Fruit fly (Drosophila melanogaster) whole organism, embryonic: ENCODE results near the gene CG10863.

Source experiments
- Atf-2 ChIP-seq: fragments of 200-800 bp; sonication (Bioruptor generic); optimal IDR thresholded peaks from 2 replicates; lab custom pipeline; 2016; ENCODE audit warnings: missing biosample characterization, missing genetic modification characterization
- Bteb2 ChIP-seq: fragments of 200-800 bp; sonication (Bioruptor generic); optimal IDR thresholded peaks from 2 replicates; lab custom pipeline; 2016; ENCODE audit warnings: missing biosample characterization, missing genetic modification characterization
- CG10565 ChIP-seq: fragments of 200-800 bp; sonication (Bioruptor generic); optimal IDR thresholded peaks from 3 replicates; lab custom pipeline; 2016; ENCODE audit warnings: missing biosample characterization, mild to moderate bottlenecking, missing genetic modification characterization
- CG11723 ChIP-seq: fragments of 200-800 bp; sonication (Bioruptor generic); optimal IDR thresholded peaks from 2 replicates; lab custom pipeline; 2017; ENCODE audit warnings: missing biosample characterization, mild to moderate bottlenecking, missing genetic modification characterization
- CG14860 ChIP-seq: fragments of 200-800 bp; sonication (Bioruptor generic); IDR thresholded peaks from 3 replicates; pipeline ENCODE4 v1.3.6; 2022; ENCODE audit warnings: missing biosample characterization, missing genetic modification characterization; ENCODE audit not compliant: partially characterized antibody
- CG15479 ChIP-seq: fragments of 200-800 bp; sonication (Bioruptor generic); optimal IDR thresholded peaks from 3 replicates; lab custom pipeline; 2019; ENCODE audit warnings: missing biosample characterization, mild to moderate bottlenecking, missing genetic modification characterization, moderate library complexity
- CG1647 ChIP-seq: fragments of 200-800 bp; sonication (Bioruptor generic); optimal IDR thresholded peaks from 3 replicates; lab custom pipeline; 2016; ENCODE audit warnings: missing biosample characterization, missing genetic modification characterization
- CG17186 ChIP-seq: fragments of 200-800 bp; sonication (Bioruptor generic); optimal IDR thresholded peaks from 3 replicates; lab custom pipeline; 2017; ENCODE audit warnings: missing biosample characterization, missing genetic modification reagents, missing genetic modification characterization
- CG17829 ChIP-seq: fragments of 200-800 bp; optimal IDR thresholded peaks from 2 replicates; lab custom pipeline; 2019; ENCODE audit warnings: missing biosample characterization, mild to moderate bottlenecking, missing genetic modification characterization, moderate library complexity
- CG1792 ChIP-seq: fragments of 200-800 bp; sonication (Bioruptor generic); optimal IDR thresholded peaks from 2 replicates; lab custom pipeline; 2016; ENCODE audit warnings: missing biosample characterization, missing genetic modification characterization
- CG18599 ChIP-seq: fragments of 200-800 bp; sonication (Bioruptor generic); optimal IDR thresholded peaks from 3 replicates; lab custom pipeline; 2017; ENCODE audit warnings: missing biosample characterization, missing genetic modification characterization, mild to moderate bottlenecking, moderate library complexity, missing genetic modification reagents
- CG18764 ChIP-seq: fragments of 200-800 bp; sonication (Bioruptor generic); optimal IDR thresholded peaks from 3 replicates; lab custom pipeline; 2016; ENCODE audit warnings: missing biosample characterization, missing genetic modification characterization
- CG30431 ChIP-seq: fragments of 200-800 bp; sonication (Bioruptor generic); optimal IDR thresholded peaks from 2 replicates; lab custom pipeline; 2017; ENCODE audit warnings: missing biosample characterization, missing genetic modification characterization
- CG3281 ChIP-seq: fragments of 200-800 bp; sonication (Bioruptor generic); optimal IDR thresholded peaks from 3 replicates; lab custom pipeline; 2017; ENCODE audit warnings: missing biosample characterization, mild to moderate bottlenecking, missing genetic modification characterization
- CG34422 ChIP-seq: fragments of 200-800 bp; sonication (Bioruptor generic); IDR thresholded peaks from 3 replicates; pipeline ENCODE4 v1.3.6; 2022; ENCODE audit warnings: missing biosample characterization, missing genetic modification characterization
- CG3838 ChIP-seq: fragments of 200-800 bp; sonication (Bioruptor generic); optimal IDR thresholded peaks from 3 replicates; lab custom pipeline; 2016; ENCODE audit warnings: missing biosample characterization, missing genetic modification characterization
- CG4282 ChIP-seq: fragments of 200-800 bp; sonication (Bioruptor generic); optimal IDR thresholded peaks from 2 replicates; lab custom pipeline; 2016; ENCODE audit warnings: missing biosample characterization, missing genetic modification characterization
- CG4707 ChIP-seq: fragments of 200-800 bp; sonication (Bioruptor generic); optimal IDR thresholded peaks from 2 replicates; lab custom pipeline; 2018; ENCODE audit warnings: missing biosample characterization, mild to moderate bottlenecking, missing genetic modification characterization, moderate library complexity
- CG4820 ChIP-seq: fragments of 200-800 bp; sonication (Bioruptor generic); optimal IDR thresholded peaks from 3 replicates; lab custom pipeline; 2016; ENCODE audit warnings: missing biosample characterization, missing genetic modification characterization
- CG6272 ChIP-seq: fragments of 200-800 bp; sonication (Bioruptor generic); IDR thresholded peaks from 2 replicates; pipeline ENCODE4 v1.3.6; 2022; ENCODE audit warnings: missing biosample characterization, missing genetic modification characterization
- CG7987 ChIP-seq: fragments of 200-800 bp; sonication (Bioruptor generic); optimal IDR thresholded peaks from 2 replicates; lab custom pipeline; 2018; ENCODE audit warnings: missing biosample characterization, mild to moderate bottlenecking, missing genetic modification characterization, moderate library complexity
- CG9437 ChIP-seq: fragments of 200-800 bp; sonication (Bioruptor generic); optimal IDR thresholded peaks from 2 replicates; lab custom pipeline; 2018; ENCODE audit warnings: missing biosample characterization, mild to moderate bottlenecking, missing genetic modification characterization
- CG9797 ChIP-seq: fragments of 200-800 bp; sonication (Bioruptor generic); optimal IDR thresholded peaks from 3 replicates; lab custom pipeline; 2018; ENCODE audit warnings: missing biosample characterization, mild to moderate bottlenecking, missing genetic modification characterization
- CHES-1-like ChIP-seq: fragments of 200-800 bp; sonication (Bioruptor generic); optimal IDR thresholded peaks from 2 replicates; lab custom pipeline; 2016; ENCODE audit warnings: missing biosample characterization, missing genetic modification characterization
- D19A ChIP-seq: fragments of 200-800 bp; optimal IDR thresholded peaks from 3 replicates; lab custom pipeline; 2019; ENCODE audit warnings: missing biosample characterization, mild to moderate bottlenecking, missing genetic modification characterization, moderate library complexity
- GATAe ChIP-seq: fragments of 200-800 bp; sonication (Bioruptor generic); conservative IDR thresholded peaks from 2 replicates; pipeline ENCODE4 v1.3.6; 2022; ENCODE audit warnings: missing biosample characterization, missing genetic modification characterization
- HLH4C ChIP-seq: fragments of 200-800 bp; sonication (Bioruptor generic); IDR thresholded peaks from 3 replicates; pipeline ENCODE4 v1.3.6; 2022; ENCODE audit warnings: missing biosample characterization, missing genetic modification characterization; ENCODE audit not compliant: partially characterized antibody
- Hmr ChIP-seq: fragments of 200-800 bp; sonication (Bioruptor generic); optimal IDR thresholded peaks from 3 replicates; lab custom pipeline; 2017; ENCODE audit warnings: mild to moderate bottlenecking, missing biosample characterization, missing genetic modification reagents, missing genetic modification characterization
- Myb ChIP-seq: fragments of 200-800 bp; sonication (Bioruptor generic); optimal IDR thresholded peaks from 2 replicates; lab custom pipeline; 2016; ENCODE audit warnings: missing biosample characterization, missing genetic modification characterization
- NC2α ChIP-seq: fragments of 200-800 bp; sonication (Bioruptor generic); optimal IDR thresholded peaks from 2 replicates; lab custom pipeline; 2016; ENCODE audit warnings: missing biosample characterization, missing genetic modification characterization
- Oaz ChIP-seq: fragments of 200-800 bp; sonication (Bioruptor generic); IDR thresholded peaks from 2 replicates; pipeline ENCODE4 v1.3.6; 2022; ENCODE audit warnings: missing biosample characterization, missing genetic modification characterization
- Opbp ChIP-seq: fragments of 200-800 bp; sonication (Bioruptor generic); IDR thresholded peaks from 3 replicates; pipeline ENCODE4 v1.3.6; 2022; ENCODE audit warnings: missing biosample characterization, missing genetic modification characterization; ENCODE audit not compliant: partially characterized antibody
- Rfx ChIP-seq: fragments of 200-800 bp; sonication (Bioruptor generic); IDR thresholded peaks from 2 replicates; pipeline ENCODE4 v1.3.6; 2022; ENCODE audit warnings: missing biosample characterization, missing genetic modification characterization
- Trl ChIP-seq, 3 experiments: fragments of >200 bp in 2 of 3; fragments of 200-800 bp in 1 of 3; sonication (Bioruptor generic) in 1 of 3; optimal IDR thresholded peaks; 2 replicates in 1 of 3; 3 replicates in 2 of 3; lab custom pipeline; 2016 to 2017; ENCODE audit warnings: missing biosample characterization in 1 of 3, missing genetic modification characterization in 1 of 3
- aop ChIP-seq: fragments of 200-800 bp; sonication (Bioruptor generic); IDR thresholded peaks from 2 replicates; pipeline ENCODE4 v1.3.6; 2022; ENCODE audit warnings: missing biosample characterization, missing genetic modification characterization
- ap ChIP-seq: fragments of 200-800 bp; sonication (Bioruptor generic); IDR thresholded peaks from 2 replicates; pipeline ENCODE4 v1.3.6; 2022; ENCODE audit warnings: missing biosample characterization, missing genetic modification characterization
- dan ChIP-seq: fragments of 200-800 bp; sonication (Bioruptor generic); IDR thresholded peaks from 2 replicates; pipeline ENCODE4 v1.3.6; 2022; ENCODE audit warnings: missing biosample characterization, missing genetic modification characterization
- danr ChIP-seq: fragments of 200-800 bp; sonication (Bioruptor generic); IDR thresholded peaks from 2 replicates; pipeline ENCODE4 v1.3.6; 2022; ENCODE audit warnings: missing biosample characterization, missing genetic modification characterization
- dysf ChIP-seq: fragments of 200-800 bp; sonication (Bioruptor generic); IDR thresholded peaks from 3 replicates; pipeline ENCODE4 v1.3.6; 2022; ENCODE audit warnings: missing biosample characterization, missing genetic modification characterization
- ems ChIP-seq: fragments of 200-800 bp; sonication (Bioruptor generic); optimal IDR thresholded peaks from 3 replicates; lab custom pipeline; 2016; ENCODE audit warnings: missing biosample characterization, missing genetic modification characterization
- fru ChIP-seq: fragments of >200 bp; optimal IDR thresholded peaks from 2 replicates; lab custom pipeline; 2017
- grn ChIP-seq: fragments of 200-800 bp; sonication (Bioruptor generic); optimal IDR thresholded peaks from 3 replicates; lab custom pipeline; 2017; ENCODE audit warnings: missing biosample characterization, missing genetic modification characterization
- h ChIP-seq: fragments of >200 bp; optimal IDR thresholded peaks from 2 replicates; lab custom pipeline; 2017
- hb ChIP-seq: fragments of 200-800 bp; sonication (Bioruptor generic); IDR thresholded peaks from 3 replicates; pipeline ENCODE4 v1.3.6; 2022; ENCODE audit warnings: missing biosample characterization, missing genetic modification characterization; ENCODE audit not compliant: partially characterized antibody
- klu ChIP-seq: fragments of 200-800 bp; sonication (Bioruptor generic); IDR thresholded peaks from 2 replicates; pipeline ENCODE4 v1.3.6; 2022; ENCODE audit warnings: missing biosample characterization, missing genetic modification characterization
- maf-S ChIP-seq: fragments of 200-800 bp; sonication (Bioruptor generic); optimal IDR thresholded peaks from 2 replicates; lab custom pipeline; 2016; ENCODE audit warnings: missing biosample characterization, missing genetic modification characterization
- nerfin-2 ChIP-seq: fragments of 200-800 bp; sonication (Bioruptor generic); IDR thresholded peaks from 2 replicates; pipeline ENCODE4 v1.3.6; 2022; ENCODE audit warnings: missing biosample characterization, missing genetic modification characterization; ENCODE audit not compliant: partially characterized antibody
- pan ChIP-seq, 4 experiments: fragments of >200 bp in 3 of 4; fragments of 200-800 bp in 1 of 4; sonication (Bioruptor generic) in 1 of 4; optimal IDR thresholded peaks in 3 of 4; IDR thresholded peaks in 1 of 4; 2 replicates each; pipeline versions ENCODE4 v1.3.6 to Lab custom; 2017 to 2022; ENCODE audit warnings: missing biosample characterization in 2 of 4, missing genetic modification characterization in 2 of 4, mixed read lengths in 1 of 4
- rib ChIP-seq: fragments of 200-800 bp; sonication (Bioruptor generic); IDR thresholded peaks from 2 replicates; pipeline ENCODE4 v1.3.6; 2022; ENCODE audit warnings: missing biosample characterization, missing genetic modification characterization
- sisA ChIP-seq: fragments of 200-800 bp; sonication (Bioruptor generic); IDR thresholded peaks from 2 replicates; pipeline ENCODE4 v1.3.6; 2022; ENCODE audit warnings: missing biosample characterization, missing genetic modification characterization
- yki ChIP-seq: fragments of >200 bp; optimal IDR thresholded peaks from 3 replicates; lab custom pipeline; 2018

CG10863 gene

DNA sequence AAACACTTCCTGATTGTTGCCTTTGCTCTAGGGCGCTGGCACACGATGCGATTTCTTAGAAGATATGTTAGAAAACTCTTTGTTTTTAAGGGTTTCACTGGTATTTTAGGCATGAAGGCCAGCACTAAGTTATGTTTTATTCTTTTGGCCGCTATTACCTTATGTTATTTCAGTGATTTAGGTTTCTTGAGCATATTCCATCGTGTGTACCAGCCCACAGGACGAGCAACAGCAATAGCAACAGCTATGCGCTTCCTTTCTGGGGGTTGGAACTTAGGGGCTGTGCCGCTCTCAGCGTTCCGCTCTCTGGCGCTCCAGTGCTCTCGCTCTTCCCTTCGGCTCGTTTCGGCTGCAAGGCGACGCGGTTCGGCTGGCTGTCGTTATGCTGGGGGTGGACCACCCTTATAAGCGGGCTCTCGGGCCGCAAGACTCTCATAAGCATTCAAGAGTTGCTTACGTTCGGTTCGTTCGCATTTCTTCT lies 41.2 kb upstream of the CG10863 start, which contains the start of gene scrt (continued):
- peak; percentile 71 for TF ChIP-seq dysf (GFP tag; lab: Robert Waterston, UW)
- peak; percentile 5 for TF ChIP-seq CG30431 (GFP tag; lab: Kevin White, UChicago)
- no peak for TF ChIP-seq grn (GFP tag; lab: Kevin White, UChicago)
- no peak for TF ChIP-seq klu
- no peak for TF ChIP-seq CG4820 (GFP tag; lab: Kevin White, UChicago)
- TF ChIP-seq CHES-1-like (GFP tag; lab: Kevin White, UChicago), result peak; percentile 28
- TF ChIP-seq Trl (optimal IDR thresholded peaks at IDR 0.05; lab: Kevin White, UChicago), result peak; percentile 63 to 85
- TF ChIP-seq Trl (GFP tag; optimal IDR thresholded peaks at IDR 0.05; lab: Kevin White, UChicago), result peak; percentile 41
- no peak for TF ChIP-seq CG3838 (GFP tag; lab: Kevin White, UChicago)
- TF ChIP-seq GATAe (GFP tag; lab: Robert Waterston, UW), result no peak
- TF ChIP-seq fru (lab: Kevin White, UChicago), result no peak
- TF ChIP-seq Opbp (GFP tag; lab: Robert Waterston, UW), result 0 out of 3 replicates have a peak, but pooled peaks have one; percentile 21
- TF ChIP-seq h (lab: Kevin White, UChicago), result no peak
- TF ChIP-seq CG9437 (GFP tag; lab: Kevin White, UChicago), result no peak
- TF ChIP-seq CG4282, result no peak
- TF ChIP-seq CG18764, result peak; percentile 100
- no peak for TF ChIP-seq CG1647 (GFP tag; lab: Kevin White, UChicago)
- TF ChIP-seq danr (GFP tag; lab: Robert Waterston, UW), result no peak
- no peak for TF ChIP-seq maf-S (GFP tag; lab: Kevin White, UChicago)
- no peak for TF ChIP-seq dan
- 0 out of 3 replicates have a peak, but pooled peaks have one; percentile 39 for TF ChIP-seq hb (GFP tag; lab: Robert Waterston, UW)
- TF ChIP-seq CG7987 (GFP tag; lab: Kevin White, UChicago), result no peak
- TF ChIP-seq CG14860 (GFP tag; lab: Robert Waterston, UW), result no peak; the same call in 2 of the 3 replicates
- TF ChIP-seq CG4707, result no peak
- TF ChIP-seq CG34422 (GFP tag; lab: Robert Waterston, UW), result no peak
- no peak for TF ChIP-seq CG15479 (GFP tag; lab: Kevin White, UChicago)
- peak; percentile 79 for TF ChIP-seq CG1792 (GFP tag; lab: Kevin White, UChicago)
- peak; percentile 66 for TF ChIP-seq Hmr (GFP tag; lab: Kevin White, UChicago)
- TF ChIP-seq CG9797 (GFP tag; lab: Kevin White, UChicago), result no peak
- TF ChIP-seq CG17186 (GFP tag; lab: Kevin White, UChicago), result no peak
- 0 out of 2 replicates have a peak, but pooled peaks have one; percentile 21 for TF ChIP-seq Oaz (GFP tag; lab: Robert Waterston, UW)
- TF ChIP-seq Myb (GFP tag; lab: Kevin White, UChicago), result peak; percentile 45
- TF ChIP-seq CG10565 (GFP tag; lab: Kevin White, UChicago), result no peak
- peak; percentile 21 for TF ChIP-seq CG11723 (GFP tag; lab: Kevin White, UChicago)
- no peak for TF ChIP-seq nerfin-2 (GFP tag; lab: Robert Waterston, UW)
- TF ChIP-seq ap (GFP tag; lab: Robert Waterston, UW), result no peak
- TF ChIP-seq Atf-2 (GFP tag; lab: Kevin White, UChicago), result no peak
- no peak for TF ChIP-seq ems
- no peak for TF ChIP-seq CG6272 (GFP tag; lab: Robert Waterston, UW)
- no peak for TF ChIP-seq Bteb2 (GFP tag; lab: Kevin White, UChicago)
- TF ChIP-seq rib (GFP tag; lab: Robert Waterston, UW), result no peak
- TF ChIP-seq Rfx, result peak; percentile 32; the same call in 1 of the 2 replicates
- no peak for TF ChIP-seq NC2α
- TF ChIP-seq CG18599 (GFP tag; lab: Kevin White, UChicago), result peak; percentile 57
- peak; percentile 12 for TF ChIP-seq D19A (tag; lab: Kevin White, UChicago)
- TF ChIP-seq HLH4C (GFP tag; lab: Robert Waterston, UW), result peak; percentile 59
- TF ChIP-seq CG17829 (tag; lab: Kevin White, UChicago), result peak; percentile 66
- peak; percentile 59; the same call in 1 of the 2 replicates for TF ChIP-seq sisA (GFP tag; lab: Robert Waterston, UW)
- TF ChIP-seq pan (optimal IDR thresholded peaks at IDR 0.05; lab: Kevin White, UChicago), result no peak
- peak in 1 of 2 experiments; percentile 41 for TF ChIP-seq pan (GFP tag; optimal IDR thresholded peaks at IDR 0.05 in 1 of 2, IDR thresholded peaks at IDR 0.05 in 1 of 2)
- no peak for TF ChIP-seq aop (GFP tag; lab: Robert Waterston, UW)
- TF ChIP-seq CG3281 (GFP tag; lab: Kevin White, UChicago), result no peak
- peak; percentile 51 for TF ChIP-seq yki (lab: Kevin White, UChicago)
